Fruit fly (Drosophila melanogaster): Measurements from ENCODE around the gene CG12155.

CG12155 gene

dm6 chrX:7690683-7691082 lies 37.9 kb upstream of the CG12155 start:
- TF ChIP-seq CG16863 (GFP tag; optimal IDR thresholded peaks at IDR 0.05) (peak; percentile 34), CG14667 (GFP tag; IDR thresholded peaks at IDR 0.05) (no peak), fu2 (GFP tag; optimal IDR thresholded peaks at IDR 0.05) (no peak), CG17385 (GFP tag; optimal IDR thresholded peaks at IDR 0.05) (peak; percentile 72), phol (tag; optimal IDR thresholded peaks at IDR 0.05) (no peak), CG15601 (tag; optimal IDR thresholded peaks at IDR 0.05) (peak; percentile 67), H15 (GFP tag; IDR thresholded peaks at IDR 0.05) (no peak), zf30C (GFP tag; optimal IDR thresholded peaks at IDR 0.05) (peak; percentile 66), insv (GFP tag; optimal IDR thresholded peaks at IDR 0.05) (peak in 1 of 2 experiments; percentile 24), btn (GFP tag; optimal IDR thresholded peaks at IDR 0.05) (peak; percentile 3), CG11504 (tag; optimal IDR thresholded peaks at IDR 0.05) (no peak), bbx (GFP tag; IDR thresholded peaks at IDR 0.05; ENCODE audit: partially characterized antibody) (no peak), ham (GFP tag; IDR thresholded peaks at IDR 0.05) (no peak), CG15011 (GFP tag; optimal IDR thresholded peaks at IDR 0.05) (peak; percentile 45), CG13424 (tag; optimal IDR thresholded peaks at IDR 0.05) (peak; percentile 28), CG6854 (GFP tag; optimal IDR thresholded peaks at IDR 0.05) (peak; percentile 68), lbe (GFP tag; optimal IDR thresholded peaks at IDR 0.05) (peak; percentile 2), az2 (GFP tag; optimal IDR thresholded peaks at IDR 0.05) (no peak), CG2712 (tag; optimal IDR thresholded peaks at IDR 0.05) (peak; percentile 34), CG4617 (GFP tag; optimal IDR thresholded peaks at IDR 0.05; ENCODE audit: borderline replicate concordance) (no peak), CG34376 (GFP tag; optimal IDR thresholded peaks at IDR 0.05) (peak; percentile 79), z (GFP tag; IDR thresholded peaks at IDR 0.05) (no peak), CG9817 (tag; optimal IDR thresholded peaks at IDR 0.05) (no peak), jumu (GFP tag; optimal IDR thresholded peaks at IDR 0.05) (no peak), CG18262 (tag; optimal IDR thresholded peaks at IDR 0.05) (peak; percentile 17), CHES-1-like (GFP tag; optimal IDR thresholded peaks at IDR 0.05) (peak; percentile 87), cas (GFP tag; IDR thresholded peaks at IDR 0.05) (no peak), Oli (tag; optimal IDR thresholded peaks at IDR 0.05) (no peak), CG14710 (tag; optimal IDR thresholded peaks at IDR 0.05) (peak; percentile 15), crol (GFP tag; IDR thresholded peaks at IDR 0.05) (no peak), otp (GFP tag; IDR thresholded peaks at IDR 0.05) (no peak; the same call in 2 of the 3 replicates), CG3163 (GFP tag; optimal IDR thresholded peaks at IDR 0.05) (peak; percentile 85), CG34422 (GFP tag; IDR thresholded peaks at IDR 0.05) (peak; percentile 17; the same call in 1 of the 3 replicates), CG13296 (GFP tag; optimal IDR thresholded peaks at IDR 0.05) (peak; percentile 84), Fer2 (tag; optimal IDR thresholded peaks at IDR 0.05) (peak; percentile 26), pho (GFP tag; optimal IDR thresholded peaks at IDR 0.05) (peak; percentile 13), her (GFP tag; optimal IDR thresholded peaks at IDR 0.05) (peak; percentile 36), Hey (tag; optimal IDR thresholded peaks at IDR 0.05) (no peak), Antp (GFP tag; optimal IDR thresholded peaks at IDR 0.05) (no peak), wek (GFP tag; optimal IDR thresholded peaks at IDR 0.05) (peak; percentile 67), pfk (GFP tag; optimal IDR thresholded peaks at IDR 0.05) (peak; percentile 55), CG11695 (GFP tag; IDR thresholded peaks at IDR 0.05) (0 out of 3 replicates have a peak, but pooled peaks have one; percentile 32), CG9609 (GFP tag; optimal IDR thresholded peaks at IDR 0.05) (no peak), lola (GFP tag; optimal IDR thresholded peaks at IDR 0.05) (peak in 1 of 3 experiments; percentile 15), CrebB (tag; optimal IDR thresholded peaks at IDR 0.05) (peak; percentile 75), Hmr (GFP tag; optimal IDR thresholded peaks at IDR 0.05) (no peak), CG17829 (tag; optimal IDR thresholded peaks at IDR 0.05) (no peak), hkb (optimal IDR thresholded peaks at IDR 0.05) (no peak), hkb (GFP tag; IDR thresholded peaks at IDR 0.05) (peak; percentile 54; the same call in 1 of the 2 replicates), bsh (GFP tag; optimal IDR thresholded peaks at IDR 0.05) (peak in 1 of 2 experiments; percentile 55), CG14014 (GFP tag; IDR thresholded peaks at IDR 0.05) (peak; percentile 53; the same call in 1 of the 2 replicates)

Measured in whole organism, embryonic.